Worm (Caenorhabditis elegans): ENCODE measurements around the gene C16C8.27.

ce11 chrII:3445285-3445806 lies 3.9 kb downstream of the C16C8.27 start, which contains the start of the genes C16C8.5 and C16C8.16:
- TF ChIP-seq ztf-11 (tag; optimal IDR thresholded peaks at IDR 0.05): no peak
- no peak for TF ChIP-seq C34F6.9 (tag; optimal IDR thresholded peaks at IDR 0.05)
- no peak for TF ChIP-seq egl-27 (tag; optimal IDR thresholded peaks at IDR 0.05)
